Worm (Caenorhabditis elegans): Measurements from ENCODE around the gene srbc-42.

Gene srbc-42

ce11 chrV:2199594-2199993, 8.6 kb upstream of the srbc-42 start:
- TF ChIP-seq unc-62 (GFP tag; optimal IDR thresholded peaks at IDR 0.05) (no peak), nhr-28 (tag; optimal IDR thresholded peaks at IDR 0.05) (no peak), nhr-23 (tag; optimal IDR thresholded peaks at IDR 0.05) (no peak), nhr-25 (tag; optimal IDR thresholded peaks at IDR 0.05) (no peak), fkh-10 (GFP tag; optimal IDR thresholded peaks at IDR 0.05) (no peak), pha-4 (tag; optimal IDR thresholded peaks at IDR 0.05) (no peak), mml-1 (tag; optimal IDR thresholded peaks at IDR 0.05) (no peak), elt-2 (tag; optimal IDR thresholded peaks at IDR 0.05) (no peak), fkh-2 (tag; optimal IDR thresholded peaks at IDR 0.05) (no peak), nhr-12 (tag; optimal IDR thresholded peaks at IDR 0.05) (no peak), ztf-4 (tag; optimal IDR thresholded peaks at IDR 0.05) (no peak)

ce11 chrV:2192117-2192516, 1.1 kb upstream of the srbc-42 start, which contains the start of gene nhr-13:
Gene nhr-13, plus strand, starts transcription at chrV:2192485.
- TF ChIP-seq hmg-11 (tag; optimal IDR thresholded peaks at IDR 0.05) = peak; percentile 30
- peak; percentile 9 for TF ChIP-seq pha-4 (tag; optimal IDR thresholded peaks at IDR 0.05)
- peak; percentile 4 for TF ChIP-seq nfya-1 (tag; optimal IDR thresholded peaks at IDR 0.05; ENCODE audit: insufficient read depth)
- no peak for TF ChIP-seq nhr-67 (tag; optimal IDR thresholded peaks at IDR 0.05)
- TF ChIP-seq elt-3 (tag; optimal IDR thresholded peaks at IDR 0.05) = no peak
- TF ChIP-seq elt-2 (tag; optimal IDR thresholded peaks at IDR 0.05) = peak; percentile 42
- peak; percentile 14 for TF ChIP-seq skn-1 (tag; optimal IDR thresholded peaks at IDR 0.05)

ce11 chrV:2190383-2190782, 639 bp downstream of the srbc-42 start:
- TF ChIP-seq nhr-11 (tag; optimal IDR thresholded peaks at IDR 0.05) (no peak), nhr-43 (tag; optimal IDR thresholded peaks at IDR 0.05; ENCODE audit: poor library complexity, severe bottlenecking) (no peak), lin-15B (tag; optimal IDR thresholded peaks at IDR 0.05) (no peak), nhr-23 (tag; optimal IDR thresholded peaks at IDR 0.05) (no peak), nhr-12 (tag; optimal IDR thresholded peaks at IDR 0.05) (no peak), ZK546.5 (tag; optimal IDR thresholded peaks at IDR 0.05) (no peak), mml-1 (tag; optimal IDR thresholded peaks at IDR 0.05) (no peak), aly-2 (tag; optimal IDR thresholded peaks at IDR 0.05) (no peak), fkh-2 (tag; optimal IDR thresholded peaks at IDR 0.05) (no peak), pqm-1 (tag; optimal IDR thresholded peaks at IDR 0.05) (no peak), nhr-25 (tag; optimal IDR thresholded peaks at IDR 0.05) (no peak), ceh-82 (tag; optimal IDR thresholded peaks at IDR 0.05) (no peak), lin-39 (tag; optimal IDR thresholded peaks at IDR 0.05) (no peak), tbx-2 (tag; optimal IDR thresholded peaks at IDR 0.05) (no peak), daf-12 (tag; optimal IDR thresholded peaks at IDR 0.05) (no peak), egl-27 (tag; optimal IDR thresholded peaks at IDR 0.05) (no peak), fos-1 (tag; optimal IDR thresholded peaks at IDR 0.05) (no peak), jun-1 (tag; optimal IDR thresholded peaks at IDR 0.05) (no peak), ceh-9 (tag; optimal IDR thresholded peaks at IDR 0.05) (no peak), sea-2 (GFP tag; optimal IDR thresholded peaks at IDR 0.05) (no peak)

ce11 chrV:2187864-2188345, 3.1 kb downstream of the srbc-42 start, which contains the start of gene Y5H2B.3:
Gene Y5H2B.3, plus strand, starts transcription at chrV:2188295.
- TF ChIP-seq sea-2 (GFP tag; optimal IDR thresholded peaks at IDR 0.05) (no peak), lin-39 (tag; optimal IDR thresholded peaks at IDR 0.05) (no peak), skn-1 (tag; optimal IDR thresholded peaks at IDR 0.05) (no peak), eor-1 (tag; optimal IDR thresholded peaks at IDR 0.05) (no peak), nfya-1 (tag; optimal IDR thresholded peaks at IDR 0.05; ENCODE audit: insufficient read depth) (peak; percentile 68)

- TF ChIP-seq ama-1 (optimal IDR thresholded peaks at IDR 0.05) (no peak), ZK546.5 (tag; optimal IDR thresholded peaks at IDR 0.05) (no peak), nhr-23 (tag; optimal IDR thresholded peaks at IDR 0.05) (no peak), egl-5 (tag; optimal IDR thresholded peaks at IDR 0.05) (no peak), nhr-12 (tag; optimal IDR thresholded peaks at IDR 0.05) (no peak), pha-4 (tag; optimal IDR thresholded peaks at IDR 0.05) (no peak), fkh-2 (tag; optimal IDR thresholded peaks at IDR 0.05) (no peak), tbx-2 (tag; optimal IDR thresholded peaks at IDR 0.05) (no peak), nhr-25 (tag; optimal IDR thresholded peaks at IDR 0.05) (no peak), nhr-77 (tag; optimal IDR thresholded peaks at IDR 0.05) (no peak), daf-12 (tag; optimal IDR thresholded peaks at IDR 0.05) (no peak), fkh-10 (GFP tag; optimal IDR thresholded peaks at IDR 0.05) (no peak), fos-1 (tag; optimal IDR thresholded peaks at IDR 0.05) (no peak)
Measured at ce11 chrV:2185486-2185885, 5.5 kb downstream of the srbc-42 start.
